Fruit fly (Drosophila melanogaster) S2 (cell line): ENCODE results near the gene CG14692.

Source experiments
- CG8478 ChIP-seq: fragments of >200 bp; optimal IDR thresholded peaks from 2 replicates; lab custom pipeline; 2018
- CTCF ChIP-seq, 2 experiments: fragments of >200 bp; optimal IDR thresholded peaks; 2 replicates each; lab custom pipeline; 2018

DNA sequence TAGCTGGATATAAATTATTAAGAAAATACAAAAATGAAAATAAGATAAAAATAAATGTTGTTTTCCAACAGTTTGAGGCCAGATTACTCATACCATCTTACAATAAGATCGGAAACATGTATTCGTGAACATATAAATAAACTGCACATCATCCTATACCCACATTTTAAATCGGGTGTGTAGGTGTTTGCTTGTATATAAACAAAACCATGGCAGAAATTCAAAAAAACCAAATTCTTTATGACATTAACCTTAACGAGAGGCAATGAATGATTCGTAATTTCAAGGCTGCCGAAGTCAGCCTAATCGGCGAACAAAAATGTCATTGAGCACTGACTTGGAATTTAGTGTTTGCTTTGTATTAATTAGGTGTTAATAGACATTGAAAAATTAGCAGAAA is 25.6 kb downstream of the CG14692 start:
- no peak for TF ChIP-seq CG8478 (lab: Kevin White, UChicago)
- TF ChIP-seq CTCF (optimal IDR thresholded peaks at IDR 0.05; lab: Kevin White, UChicago): no peak
